Worm (Caenorhabditis elegans) whole organism, early embryonic: ENCODE measurements around the gene pfd-2.

Experiments
- B0310.2 ChIP-seq: sonication (generic microtip); optimal IDR thresholded peaks from 2 replicates; lab custom pipeline; 2016; ENCODE audit warnings: mild to moderate bottlenecking, missing genetic modification characterization, missing compliant biosample characterization
- F13C5.2 ChIP-seq: sonication (generic microtip); optimal IDR thresholded peaks from 2 replicates; lab custom pipeline; 2017; ENCODE audit warnings: mild to moderate bottlenecking, missing genetic modification characterization, inconsistent platforms, missing compliant biosample characterization
- aly-1 ChIP-seq: sonication (generic microtip); optimal IDR thresholded peaks from 2 replicates; lab custom pipeline; 2016; ENCODE audit warnings: missing genetic modification characterization, missing compliant biosample characterization
- ama-1 ChIP-seq: fragments of 150-350 bp; optimal IDR thresholded peaks from 2 replicates; lab custom pipeline; 2014
- ceh-13 ChIP-seq: fragments of 200-800 bp; sonication (Bioruptor generic); optimal IDR thresholded peaks from 2 replicates; lab custom pipeline; 2018; ENCODE audit warnings: mild to moderate bottlenecking, missing genetic modification characterization, missing compliant biosample characterization
- ceh-36 ChIP-seq: sonication (generic microtip); optimal IDR thresholded peaks from 2 replicates; lab custom pipeline; 2016; ENCODE audit warnings: missing genetic modification characterization, inconsistent platforms, missing compliant biosample characterization
- ets-7 ChIP-seq: sonication (generic microtip); optimal IDR thresholded peaks from 2 replicates; lab custom pipeline; 2016; ENCODE audit warnings: missing genotype, missing genetic modification characterization, missing compliant biosample characterization
- flt-1 ChIP-seq: fragments of 200-800 bp; sonication (Bioruptor generic); IDR thresholded peaks from 2 replicates; pipeline ENCODE4 v1.3.6; 2022; ENCODE audit warnings: missing genetic modification characterization, missing compliant biosample characterization
- hmbx-1 ChIP-seq: sonication (generic microtip); optimal IDR thresholded peaks from 2 replicates; lab custom pipeline; 2016; ENCODE audit warnings: mild to moderate bottlenecking, missing genetic modification characterization, missing compliant biosample characterization
- hmg-4 ChIP-seq: fragments of 200-800 bp; sonication (Bioruptor generic); optimal IDR thresholded peaks from 2 replicates; lab custom pipeline; 2018; ENCODE audit warnings: mild to moderate bottlenecking, missing genetic modification characterization, missing compliant biosample characterization
- hnd-1 ChIP-seq: sonication (generic microtip); optimal IDR thresholded peaks from 2 replicates; lab custom pipeline; 2016; ENCODE audit warnings: missing genetic modification characterization, missing compliant biosample characterization
- pes-1 ChIP-seq: fragments of 200-800 bp; sonication (Bioruptor generic); IDR thresholded peaks from 2 replicates; pipeline ENCODE4 v1.3.6; 2022; ENCODE audit warnings: missing genetic modification reagents, missing genetic modification characterization, missing compliant biosample characterization
- scrt-1 ChIP-seq: fragments of 200-800 bp; sonication (Bioruptor generic); IDR thresholded peaks from 2 replicates; pipeline ENCODE4 v1.3.6; 2022; ENCODE audit warnings: missing genetic modification characterization, missing compliant biosample characterization
- sea-1 ChIP-seq: fragments of 200-800 bp; sonication (Bioruptor generic); conservative IDR thresholded peaks from 2 replicates; pipeline ENCODE4 v1.3.6; 2022; ENCODE audit warnings: missing genetic modification characterization, missing compliant biosample characterization
- tbx-11 ChIP-seq: fragments of 200-800 bp; sonication (Bioruptor generic); IDR thresholded peaks from 2 replicates; pipeline ENCODE4 v1.3.6; 2022; ENCODE audit warnings: missing genetic modification characterization, missing compliant biosample characterization
- tbx-37 ChIP-seq: fragments of 200-800 bp; sonication (Bioruptor generic); conservative IDR thresholded peaks from 2 replicates; pipeline ENCODE4 v1.3.6; 2022; ENCODE audit warnings: missing genetic modification reagents, missing genetic modification characterization, missing compliant biosample characterization
- tra-4 ChIP-seq: sonication (generic microtip); optimal IDR thresholded peaks from 2 replicates; lab custom pipeline; 2017; ENCODE audit warnings: missing genetic modification characterization, missing compliant biosample characterization

The pfd-2 gene

DNA sequence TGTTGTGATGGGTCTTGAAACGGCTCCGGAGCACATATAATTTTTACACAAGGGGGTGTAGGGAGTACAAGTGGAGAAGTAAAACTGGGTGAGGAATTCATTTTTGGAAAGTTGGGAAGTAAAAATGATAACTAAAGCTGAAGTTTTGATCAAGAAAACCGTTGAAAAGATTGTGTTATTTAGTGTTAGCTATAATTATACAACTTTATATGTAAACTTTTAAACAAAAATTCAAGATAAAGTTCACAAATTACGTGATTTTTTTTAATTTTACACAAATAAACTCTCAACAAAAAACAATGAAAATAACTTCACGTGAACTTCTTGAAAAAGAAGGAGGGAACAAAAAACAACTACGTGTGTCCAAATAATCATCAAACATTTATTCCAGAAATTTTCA, 28.7 kb downstream of the pfd-2 start, which contains the start of the genes H20J04.7 and H20J04.1:
Gene H20J04.7 (minus strand): TSS at position 101 of the 400 bp plus-strand sequence.
Gene H20J04.1 (plus strand): TSS at position 397 of the 400 bp plus-strand sequence.
- TF ChIP-seq aly-1 (tag; lab: Kevin White, UChicago), result no peak
- no peak for TF ChIP-seq tra-4 (tag; lab: Kevin White, UChicago)
- no peak for TF ChIP-seq hmbx-1 (tag; lab: Kevin White, UChicago)
- no peak for TF ChIP-seq F13C5.2 (tag; lab: Kevin White, UChicago)
- no peak for TF ChIP-seq tbx-11 (GFP tag; lab: Robert Waterston, UW)
- no peak for TF ChIP-seq hmg-4 (GFP tag; lab: Kevin White, UChicago)
- TF ChIP-seq flt-1 (GFP tag; lab: Robert Waterston, UW), result no peak
- TF ChIP-seq tbx-37 (GFP tag; lab: Robert Waterston, UW), result no peak
- no peak for TF ChIP-seq sea-1 (GFP tag; lab: Robert Waterston, UW)
- TF ChIP-seq ama-1 (lab: Kevin White, UChicago), result no peak
- TF ChIP-seq B0310.2, result no peak
- TF ChIP-seq pes-1 (GFP tag; lab: Robert Waterston, UW), result no peak
- TF ChIP-seq scrt-1 (GFP tag; lab: Robert Waterston, UW), result no peak
- no peak for TF ChIP-seq ceh-13 (GFP tag; lab: Kevin White, UChicago)
- no peak for TF ChIP-seq hnd-1 (tag; lab: Kevin White, UChicago)
- no peak for TF ChIP-seq ceh-36 (tag; lab: Kevin White, UChicago)
- no peak for TF ChIP-seq ets-7

ce11 chrII:4358765-4359164, 32.2 kb downstream of the pfd-2 start, which contains the start of gene lat-2:
lat-2 (plus strand) TSS chrII:4359065.
- TF ChIP-seq pes-1 (GFP tag; lab: Robert Waterston, UW) (no peak), sea-1 (GFP tag; lab: Robert Waterston, UW) (no peak), hmbx-1 (tag; lab: Kevin White, UChicago) (no peak), tbx-11 (GFP tag; lab: Robert Waterston, UW) (no peak), scrt-1 (GFP tag; lab: Robert Waterston, UW) (no peak), tbx-37 (GFP tag; lab: Robert Waterston, UW) (no peak)

DNA sequence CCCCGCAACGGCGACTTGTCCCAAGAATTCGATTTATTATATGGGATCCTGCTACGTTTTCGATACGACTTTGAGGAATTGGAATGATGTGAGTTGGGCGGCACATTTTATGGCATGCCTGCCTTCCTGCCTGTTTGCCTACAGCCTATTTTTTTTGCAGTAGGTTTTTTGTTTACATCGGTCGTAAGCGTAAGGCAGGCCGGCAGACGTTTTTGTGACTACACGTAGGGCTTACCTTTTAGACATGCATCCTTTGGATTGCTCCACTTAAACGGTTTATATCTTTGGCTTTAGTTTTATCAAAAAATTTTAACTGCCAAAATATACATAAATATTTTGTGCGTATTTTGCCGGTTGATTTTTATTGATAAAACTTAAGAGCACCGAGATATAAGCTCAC, 32.7 kb downstream of the pfd-2 start:
- TF ChIP-seq hmg-4 (GFP tag; lab: Kevin White, UChicago), result no peak
- TF ChIP-seq tra-4 (tag; lab: Kevin White, UChicago), result no peak
- no peak for TF ChIP-seq F13C5.2 (tag; lab: Kevin White, UChicago)
- no peak for TF ChIP-seq aly-1 (tag; lab: Kevin White, UChicago)
- TF ChIP-seq tbx-37 (GFP tag; lab: Robert Waterston, UW), result no peak
- no peak for TF ChIP-seq hnd-1 (tag; lab: Kevin White, UChicago)
- no peak for TF ChIP-seq pes-1 (GFP tag; lab: Robert Waterston, UW)
- TF ChIP-seq sea-1 (GFP tag; lab: Robert Waterston, UW), result no peak
- TF ChIP-seq tbx-11 (GFP tag; lab: Robert Waterston, UW), result no peak
- TF ChIP-seq ceh-13 (GFP tag; lab: Kevin White, UChicago), result no peak
- TF ChIP-seq ceh-36 (tag; lab: Kevin White, UChicago), result no peak
- TF ChIP-seq flt-1 (GFP tag; lab: Robert Waterston, UW), result no peak

DNA sequence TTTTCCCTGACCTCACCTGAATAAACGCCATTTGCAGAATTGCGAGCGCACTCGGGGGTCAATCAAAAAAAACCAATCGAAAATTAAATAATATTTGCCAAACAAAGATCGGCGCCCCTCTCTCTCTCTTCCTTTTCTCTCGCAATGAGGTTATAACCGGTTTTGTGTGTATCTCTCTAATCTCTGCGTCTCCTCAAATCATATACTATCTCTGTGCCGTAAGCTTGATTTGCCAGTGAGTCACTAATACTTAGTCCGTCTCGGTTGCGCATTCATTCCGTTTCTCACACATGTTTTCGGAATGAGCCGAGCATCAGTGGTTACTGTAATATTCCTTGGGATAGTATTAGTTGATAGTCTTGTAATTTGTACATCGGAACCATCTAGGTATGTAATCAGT, 35.6 kb downstream of the pfd-2 start:
- no peak for TF ChIP-seq ceh-36 (tag; lab: Kevin White, UChicago)
- no peak for TF ChIP-seq flt-1 (GFP tag; lab: Robert Waterston, UW)

DNA sequence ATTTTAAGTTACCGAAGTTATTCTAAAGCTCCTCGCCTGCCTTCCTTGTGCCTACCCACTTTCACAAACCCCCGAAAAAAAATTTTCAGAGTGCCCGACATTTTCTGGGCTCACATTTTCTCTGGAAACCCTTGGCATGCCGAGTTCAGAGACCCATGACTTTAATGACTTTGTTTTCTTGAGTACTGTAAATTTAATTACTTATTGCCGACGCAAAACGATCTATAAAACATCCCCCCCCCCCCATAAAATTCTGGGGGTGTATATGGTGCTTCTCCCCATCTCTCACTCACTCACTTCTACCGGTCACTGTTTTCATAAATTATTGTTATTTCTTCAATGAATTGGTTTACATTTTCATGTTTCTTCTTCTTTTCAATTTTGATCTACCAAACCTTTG, 41.4 kb downstream of the pfd-2 start, which contains the start of gene try-9:
Gene try-9 (plus strand): TSS at position 301 of the 400 bp plus-strand sequence.
- no peak for TF ChIP-seq F13C5.2 (tag; lab: Kevin White, UChicago)
- TF ChIP-seq ceh-36 (tag; lab: Kevin White, UChicago), result no peak
- TF ChIP-seq ama-1 (lab: Kevin White, UChicago), result no peak
- no peak for TF ChIP-seq hmbx-1 (tag; lab: Kevin White, UChicago)
- TF ChIP-seq ets-7, result no peak
- no peak for TF ChIP-seq tbx-11 (GFP tag; lab: Robert Waterston, UW)
- TF ChIP-seq flt-1 (GFP tag; lab: Robert Waterston, UW), result no peak
- TF ChIP-seq hmg-4 (GFP tag; lab: Kevin White, UChicago), result no peak
- TF ChIP-seq hnd-1 (tag; lab: Kevin White, UChicago), result no peak
- no peak for TF ChIP-seq tra-4 (tag; lab: Kevin White, UChicago)
- no peak for TF ChIP-seq aly-1 (tag; lab: Kevin White, UChicago)

- TF ChIP-seq ceh-36 (tag; lab: Kevin White, UChicago) (no peak), flt-1 (GFP tag; lab: Robert Waterston, UW) (no peak), hmbx-1 (tag; lab: Kevin White, UChicago) (no peak), pes-1 (GFP tag; lab: Robert Waterston, UW) (no peak), hnd-1 (tag; lab: Kevin White, UChicago) (no peak), ets-7 (no peak), hmg-4 (GFP tag; lab: Kevin White, UChicago) (no peak), tbx-11 (GFP tag; lab: Robert Waterston, UW) (no peak), F13C5.2 (tag; lab: Kevin White, UChicago) (no peak), ceh-13 (GFP tag; lab: Kevin White, UChicago) (no peak), scrt-1 (GFP tag; lab: Robert Waterston, UW) (no peak), tbx-37 (GFP tag; lab: Robert Waterston, UW) (no peak), sea-1 (GFP tag; lab: Robert Waterston, UW) (no peak), aly-1 (tag; lab: Kevin White, UChicago) (no peak), ama-1 (lab: Kevin White, UChicago) (no peak), B0310.2 (no peak), tra-4 (tag; lab: Kevin White, UChicago) (no peak)
Observed at ce11 chrII:4369715-4370114, 43.2 kb downstream of the pfd-2 start.

ce11 chrII:4370842-4371241, 44.3 kb downstream of the pfd-2 start:
- no peak for TF ChIP-seq aly-1 (tag; lab: Kevin White, UChicago)
- no peak for TF ChIP-seq hnd-1 (tag; lab: Kevin White, UChicago)
- no peak for TF ChIP-seq ama-1 (lab: Kevin White, UChicago)
- TF ChIP-seq B0310.2, result no peak
- TF ChIP-seq scrt-1 (GFP tag; lab: Robert Waterston, UW), result no peak
- TF ChIP-seq tra-4 (tag; lab: Kevin White, UChicago), result no peak
- no peak for TF ChIP-seq ceh-36 (tag; lab: Kevin White, UChicago)
- no peak for TF ChIP-seq hmg-4 (GFP tag; lab: Kevin White, UChicago)
- TF ChIP-seq tbx-11 (GFP tag; lab: Robert Waterston, UW), result no peak
- no peak for TF ChIP-seq hmbx-1 (tag; lab: Kevin White, UChicago)
- TF ChIP-seq pes-1 (GFP tag; lab: Robert Waterston, UW), result no peak
- TF ChIP-seq ceh-13 (GFP tag; lab: Kevin White, UChicago), result no peak
- no peak for TF ChIP-seq sea-1 (GFP tag; lab: Robert Waterston, UW)
- TF ChIP-seq tbx-37 (GFP tag; lab: Robert Waterston, UW), result no peak
- TF ChIP-seq F13C5.2 (tag; lab: Kevin White, UChicago), result no peak
